Worm (Caenorhabditis elegans) whole organism, L4 larva: ENCODE results near the gene Y75B8A.32.

ENCODE experiments used
- F10B5.3 ChIP-seq: sonication (generic microtip); optimal IDR thresholded peaks from 2 replicates; lab custom pipeline; 2016; ENCODE audit warnings: mild to moderate bottlenecking, missing genetic modification characterization, missing compliant biosample characterization
- F26F4.8 ChIP-seq: fragments of 200-800 bp; sonication (Bioruptor generic); conservative IDR thresholded peaks from 2 replicates; pipeline ENCODE4 v1.3.6; 2022; ENCODE audit warnings: missing genetic modification characterization, missing compliant biosample characterization
- F37D6.2 ChIP-seq: sonication (generic microtip); optimal IDR thresholded peaks from 2 replicates; lab custom pipeline; 2016; ENCODE audit warnings: mild to moderate bottlenecking, missing genetic modification characterization, missing compliant biosample characterization
- T26A8.4 ChIP-seq: fragments of 200-800 bp; sonication (Bioruptor generic); IDR thresholded peaks from 2 replicates; pipeline ENCODE4 v1.3.6; 2022; ENCODE audit warnings: missing genetic modification characterization, missing compliant biosample characterization
- Y48G9A.11 ChIP-seq: fragments of 200-800 bp; sonication (Bioruptor generic); IDR thresholded peaks from 2 replicates; pipeline ENCODE4 v1.3.6; 2022; ENCODE audit warnings: missing genetic modification reagents, missing genetic modification characterization, missing compliant biosample characterization
- Y5F2A.4 ChIP-seq: fragments of 200-800 bp; sonication (Bioruptor generic); optimal IDR thresholded peaks from 2 replicates; lab custom pipeline; 2018; ENCODE audit warnings: mild to moderate bottlenecking, missing genetic modification characterization, missing compliant biosample characterization
- ZK546.5 ChIP-seq, 2 experiments: sonication (generic microtip); optimal IDR thresholded peaks; 2 replicates each; lab custom pipeline; 2017; ENCODE audit warnings: missing biosample characterization in 2 of 2, missing genetic modification characterization in 2 of 2
- aha-1 ChIP-seq: fragments of 150-350 bp; peaks from one replicate; lab custom pipeline; 2014; ENCODE audit warnings: missing biosample characterization, missing genetic modification characterization
- aly-2 ChIP-seq: sonication (generic microtip); optimal IDR thresholded peaks from 2 replicates; lab custom pipeline; 2018; ENCODE audit warnings: missing biosample characterization, missing genetic modification characterization
- ceh-44 ChIP-seq: fragments of 200-800 bp; sonication (Bioruptor generic); IDR thresholded peaks from 2 replicates; pipeline ENCODE4 v1.3.6; 2022; ENCODE audit warnings: missing genetic modification reagents, missing genetic modification characterization, missing compliant biosample characterization
- ceh-62 ChIP-seq: sonication (generic microtip); optimal IDR thresholded peaks from 2 replicates; lab custom pipeline; 2017; ENCODE audit warnings: missing biosample characterization, missing genetic modification characterization
- daf-12 ChIP-seq: fragments of 150-350 bp; optimal IDR thresholded peaks from 2 replicates; lab custom pipeline; 2014; ENCODE audit warnings: missing biosample characterization, missing genetic modification reagents, missing genetic modification characterization
- daf-19 ChIP-seq: fragments of 200-800 bp; sonication (Bioruptor generic); conservative IDR thresholded peaks from 2 replicates; pipeline ENCODE4 v1.3.6; 2022; ENCODE audit warnings: missing genetic modification characterization, missing compliant biosample characterization
- dmd-6 ChIP-seq: fragments of 200-800 bp; sonication (Bioruptor generic); IDR thresholded peaks from 2 replicates; pipeline ENCODE4 v1.3.6; 2022; ENCODE audit warnings: missing genetic modification reagents, missing genetic modification characterization, missing compliant biosample characterization
- dmd-9 ChIP-seq: fragments of 200-800 bp; sonication (Bioruptor generic); IDR thresholded peaks from 2 replicates; pipeline ENCODE4 v1.3.6; 2022; ENCODE audit warnings: missing genetic modification reagents, missing genetic modification characterization, missing compliant biosample characterization
- egl-27 ChIP-seq: sonication (generic microtip); optimal IDR thresholded peaks from 3 replicates; lab custom pipeline; 2017; ENCODE audit warnings: missing biosample characterization, missing genetic modification reagents, missing genetic modification characterization
- egl-43 ChIP-seq: fragments of 200-800 bp; sonication (Bioruptor generic); IDR thresholded peaks from 2 replicates; pipeline ENCODE4 v1.3.6; 2022; ENCODE audit warnings: missing genetic modification reagents, missing genetic modification characterization, missing compliant biosample characterization
- fos-1 ChIP-seq: fragments of 150-350 bp; optimal IDR thresholded peaks from 2 replicates; lab custom pipeline; 2014; ENCODE audit warnings: missing biosample characterization, missing genetic modification characterization
- hlh-11 ChIP-seq: fragments of 200-800 bp; sonication (Bioruptor generic); optimal IDR thresholded peaks from 2 replicates; lab custom pipeline; 2018; ENCODE audit warnings: mild to moderate bottlenecking, missing genetic modification characterization, missing compliant biosample characterization
- hlh-30 ChIP-seq: sonication (generic microtip); optimal IDR thresholded peaks from 2 replicates; lab custom pipeline; 2017; ENCODE audit warnings: antibody characterized with exemption, mild to moderate bottlenecking, missing genetic modification characterization, missing compliant biosample characterization; ENCODE audit not compliant: insufficient read depth
- hmg-1.1 ChIP-seq: fragments of 200-800 bp; sonication (Bioruptor generic); IDR thresholded peaks from 2 replicates; pipeline ENCODE4 v1.3.6; 2022; ENCODE audit warnings: missing genetic modification reagents, missing genetic modification characterization, missing compliant biosample characterization
- jun-1 ChIP-seq: fragments of 150-350 bp; optimal IDR thresholded peaks from 2 replicates; lab custom pipeline; 2014; ENCODE audit warnings: missing biosample characterization, missing genetic modification reagents, missing genetic modification characterization
- lin-1 ChIP-seq: fragments of 200-800 bp; sonication (Bioruptor generic); IDR thresholded peaks from 2 replicates; pipeline ENCODE4 v1.3.6; 2022; ENCODE audit warnings: missing genetic modification reagents, missing genetic modification characterization, missing compliant biosample characterization
- lin-13 ChIP-seq: fragments of 150-350 bp; optimal IDR thresholded peaks from 2 replicates; lab custom pipeline; 2014; ENCODE audit warnings: missing biosample characterization, missing genetic modification reagents, missing genetic modification characterization
- lin-15B ChIP-seq: fragments of 150-350 bp; sonication (generic microtip); optimal IDR thresholded peaks from 3 replicates; lab custom pipeline; 2014; ENCODE audit warnings: missing biosample characterization, missing genetic modification characterization
- lin-29 ChIP-seq: fragments of 200-800 bp; sonication (Bioruptor generic); IDR thresholded peaks from 2 replicates; pipeline ENCODE4 v1.3.6; 2022; ENCODE audit warnings: missing genetic modification reagents, missing genetic modification characterization, missing compliant biosample characterization
- lir-3 ChIP-seq: sonication (generic microtip); optimal IDR thresholded peaks from 2 replicates; lab custom pipeline; 2016; ENCODE audit warnings: mild to moderate bottlenecking, missing genetic modification characterization, missing compliant biosample characterization
- mdt-29 ChIP-seq: fragments of 200-800 bp; sonication (Bioruptor generic); IDR thresholded peaks from 2 replicates; pipeline ENCODE4 v1.3.6; 2022; ENCODE audit warnings: missing genetic modification reagents, missing genetic modification characterization, missing compliant biosample characterization
- mxl-3 ChIP-seq: fragments of 200-800 bp; sonication (Bioruptor generic); optimal IDR thresholded peaks from 2 replicates; lab custom pipeline; 2018; ENCODE audit warnings: mild to moderate bottlenecking, missing genetic modification characterization, missing compliant biosample characterization
- nhr-102 ChIP-seq: sonication (generic microtip); optimal IDR thresholded peaks from 2 replicates; lab custom pipeline; 2016; ENCODE audit warnings: mild to moderate bottlenecking, missing genetic modification characterization, moderate library complexity, missing compliant biosample characterization
- nhr-11 ChIP-seq: fragments of 150-350 bp; optimal IDR thresholded peaks from 2 replicates; lab custom pipeline; 2014; ENCODE audit warnings: missing biosample characterization, missing genetic modification characterization
- nhr-25 ChIP-seq: sonication (generic microtip); optimal IDR thresholded peaks from 2 replicates; lab custom pipeline; 2017; ENCODE audit warnings: missing genetic modification characterization, mild to moderate bottlenecking, missing compliant biosample characterization, antibody characterized with exemption, moderate library complexity, borderline replicate concordance; ENCODE audit not compliant: insufficient read depth
- nhr-42 ChIP-seq: fragments of 200-800 bp; sonication (Bioruptor generic); IDR thresholded peaks from 2 replicates; pipeline ENCODE4 v1.3.6; 2022; ENCODE audit warnings: missing genetic modification characterization, missing compliant biosample characterization
- nhr-48 ChIP-seq: sonication (generic microtip); optimal IDR thresholded peaks from 2 replicates; lab custom pipeline; 2016; ENCODE audit warnings: mild to moderate bottlenecking, missing genetic modification characterization, missing compliant biosample characterization
- nhr-76 ChIP-seq: fragments of 150-350 bp; optimal IDR thresholded peaks from 2 replicates; lab custom pipeline; 2014; ENCODE audit warnings: missing biosample characterization, missing genetic modification characterization
- nhr-77 ChIP-seq: fragments of 150-350 bp; optimal IDR thresholded peaks from 2 replicates; lab custom pipeline; 2014; ENCODE audit warnings: missing biosample characterization, missing genetic modification characterization
- pha-4 ChIP-seq, 2 experiments: fragments of 150-350 bp in 1 of 2; fragments of 200-800 bp in 1 of 2; sonication (Bioruptor generic) in 1 of 2; IDR thresholded peaks in 1 of 2; optimal IDR thresholded peaks in 1 of 2; 2 replicates each; pipeline versions ENCODE4 v1.3.6 to Lab custom; 2014 to 2022; ENCODE audit warnings: missing genetic modification characterization in 2 of 2, missing genetic modification reagents in 2 of 2, missing biosample characterization in 1 of 2, missing compliant biosample characterization in 1 of 2
- php-3 ChIP-seq: fragments of 200-800 bp; sonication (Bioruptor generic); IDR thresholded peaks from 2 replicates; pipeline ENCODE4 v1.3.6; 2022; ENCODE audit warnings: missing genetic modification reagents, missing genetic modification characterization, missing compliant biosample characterization
- pqm-1 ChIP-seq: sonication (generic microtip); optimal IDR thresholded peaks from 2 replicates; lab custom pipeline; 2017; ENCODE audit warnings: missing biosample characterization, missing genetic modification characterization
- set-16 ChIP-seq: fragments of 200-800 bp; sonication (Bioruptor generic); IDR thresholded peaks from 2 replicates; pipeline ENCODE4 v1.3.6; 2022; ENCODE audit warnings: missing genetic modification reagents, missing genetic modification characterization, missing compliant biosample characterization
- skn-1 ChIP-seq: fragments of 150-350 bp; optimal IDR thresholded peaks from 2 replicates; lab custom pipeline; 2014; ENCODE audit warnings: missing biosample characterization, missing genetic modification characterization
- snpc-1.2 ChIP-seq: fragments of 200-800 bp; sonication (Bioruptor generic); IDR thresholded peaks from 2 replicates; pipeline ENCODE4 v1.3.6; 2022; ENCODE audit warnings: missing genetic modification reagents, missing genetic modification characterization, missing compliant biosample characterization
- snpc-4 ChIP-seq: fragments of 150-350 bp; optimal IDR thresholded peaks from 2 replicates; lab custom pipeline; 2014; ENCODE audit warnings: missing biosample characterization, missing genetic modification characterization
- spr-1 ChIP-seq: sonication (generic microtip); optimal IDR thresholded peaks from 2 replicates; lab custom pipeline; 2016; ENCODE audit warnings: mild to moderate bottlenecking, missing genetic modification characterization, missing compliant biosample characterization
- tag-97 ChIP-seq: fragments of 200-800 bp; sonication (Bioruptor generic); IDR thresholded peaks from 2 replicates; pipeline ENCODE4 v1.3.6; 2022; ENCODE audit warnings: missing genetic modification characterization, missing compliant biosample characterization
- tra-1 ChIP-seq: fragments of 200-800 bp; sonication (Bioruptor generic); IDR thresholded peaks from 2 replicates; pipeline ENCODE4 v1.3.6; 2022; ENCODE audit warnings: missing genetic modification reagents, missing genetic modification characterization, missing compliant biosample characterization
- vab-7 ChIP-seq: fragments of 200-800 bp; sonication (Bioruptor generic); IDR thresholded peaks from 2 replicates; pipeline ENCODE4 v1.3.6; 2022; ENCODE audit warnings: missing genetic modification reagents, missing genetic modification characterization, missing compliant biosample characterization
- zfp-3 ChIP-seq: fragments of 200-800 bp; sonication (Bioruptor generic); conservative IDR thresholded peaks from 2 replicates; pipeline ENCODE4 v1.3.6; 2022; ENCODE audit warnings: missing genetic modification reagents, missing genetic modification characterization, missing compliant biosample characterization
- zip-11 ChIP-seq: fragments of 200-800 bp; sonication (Bioruptor generic); IDR thresholded peaks from 2 replicates; pipeline ENCODE4 v1.3.6; 2022; ENCODE audit warnings: missing genetic modification characterization, missing compliant biosample characterization
- ztf-7 ChIP-seq: fragments of 150-350 bp; optimal IDR thresholded peaks from 2 replicates; lab custom pipeline; 2014; ENCODE audit warnings: missing biosample characterization, missing genetic modification characterization

The Y75B8A.32 gene

DNA sequence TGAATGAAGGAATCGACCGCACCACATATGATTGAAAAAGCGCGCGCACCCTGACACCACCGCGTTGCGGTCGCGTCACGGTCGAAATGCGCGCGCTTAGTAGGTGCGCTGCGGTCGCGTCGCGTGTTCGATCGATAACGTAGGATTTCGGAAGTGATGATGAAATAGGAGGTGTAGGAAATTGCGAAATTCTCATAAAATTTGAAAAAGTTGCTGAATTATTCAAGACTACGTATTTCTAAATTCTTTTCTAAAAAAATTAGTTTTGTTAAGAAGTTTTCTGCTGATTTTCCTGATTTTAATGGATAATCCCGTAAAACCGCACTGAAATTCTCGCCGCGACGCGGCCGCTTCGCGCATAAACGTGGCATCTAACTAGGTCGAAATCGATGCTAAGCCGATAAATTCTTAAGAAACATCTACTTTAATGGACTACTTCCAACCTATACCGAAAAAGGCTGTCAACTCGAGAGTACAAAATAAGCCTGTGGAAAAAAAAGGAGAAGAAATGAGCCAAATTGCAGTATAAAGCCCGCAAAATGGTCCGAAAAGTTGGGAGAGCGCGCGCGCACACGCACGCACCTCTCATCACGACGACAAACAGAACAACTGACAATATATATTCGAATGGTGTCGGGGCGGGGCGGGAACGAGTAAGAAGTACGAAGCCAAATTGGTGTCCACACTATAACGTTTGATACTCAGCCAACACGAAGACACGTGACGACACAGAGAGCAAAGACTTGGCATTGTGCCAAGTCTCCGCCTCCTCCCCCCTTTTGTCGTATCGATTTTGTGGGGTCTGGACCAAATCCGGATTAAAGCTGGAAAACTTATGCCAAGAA lies 10.3 kb upstream of the Y75B8A.32 start, which contains the start of gene his-72 (continued):
- no peak for TF ChIP-seq pqm-1
- TF ChIP-seq aha-1 (tag; lab: Kevin White, UChicago): peak; percentile 81
- TF ChIP-seq nhr-77 (tag; lab: Kevin White, UChicago): no peak
- 0 out of 2 replicates have a peak, but pooled peaks have one; percentile 21 for TF ChIP-seq snpc-1.2 (GFP tag; lab: Robert Waterston, UW)
- peak; percentile 44; the same call in 1 of the 2 replicates for TF ChIP-seq dmd-6 (GFP tag; lab: Robert Waterston, UW)
- TF ChIP-seq spr-1: no peak
- TF ChIP-seq nhr-102 (tag; lab: Kevin White, UChicago): no peak
- TF ChIP-seq jun-1: no peak
- TF ChIP-seq fos-1 (tag; lab: Kevin White, UChicago): no peak
- no peak for TF ChIP-seq Y5F2A.4
- TF ChIP-seq dmd-9: no peak
- no peak for TF ChIP-seq egl-27 (tag; lab: Kevin White, UChicago)
- TF ChIP-seq zip-11: no peak
- TF ChIP-seq lin-13: peak; percentile 20
- peak; percentile 21 for TF ChIP-seq nhr-11 (tag; lab: Kevin White, UChicago)
- no peak for TF ChIP-seq zfp-3 (GFP tag; lab: Robert Waterston, UW)
- peak; percentile 33 for TF ChIP-seq hlh-11 (tag; lab: Kevin White, UChicago)
- 0 out of 2 replicates have a peak, but pooled peaks have one; percentile 19 for TF ChIP-seq mdt-29 (GFP tag; lab: Robert Waterston, UW)
- peak; percentile 40; the same call in 1 of the 2 replicates for TF ChIP-seq T26A8.4 (GFP tag; lab: Robert Waterston, UW)
- no peak for TF ChIP-seq nhr-48 (tag; lab: Kevin White, UChicago)
- TF ChIP-seq nhr-25 (tag; lab: Kevin White, UChicago): no peak
- TF ChIP-seq lir-3 (tag; lab: Kevin White, UChicago): no peak
- TF ChIP-seq skn-1 (tag; lab: Kevin White, UChicago): no peak
- TF ChIP-seq tag-97 (GFP tag; lab: Robert Waterston, UW): no peak
- no peak for TF ChIP-seq daf-19
- no peak for TF ChIP-seq daf-12 (tag; lab: Kevin White, UChicago)
- no peak for TF ChIP-seq ceh-44 (GFP tag; lab: Robert Waterston, UW)
- TF ChIP-seq php-3 (GFP tag; lab: Robert Waterston, UW): no peak
- TF ChIP-seq pha-4 (GFP tag; IDR thresholded peaks at IDR 0.05; lab: Robert Waterston, UW): no peak; the same call in 1 of the 2 replicates
- no peak for TF ChIP-seq pha-4 (tag; optimal IDR thresholded peaks at IDR 0.05; lab: Kevin White, UChicago)
- no peak for TF ChIP-seq F10B5.3
- TF ChIP-seq mxl-3 (GFP tag; lab: Kevin White, UChicago): peak; percentile 40
- peak; percentile 58 for TF ChIP-seq hlh-30
- no peak for TF ChIP-seq lin-29
- TF ChIP-seq nhr-42 (GFP tag; lab: Robert Waterston, UW): no peak
- TF ChIP-seq lin-15B (tag; lab: Kevin White, UChicago): no peak
- no peak for TF ChIP-seq F37D6.2 (tag; lab: Kevin White, UChicago)
- TF ChIP-seq lin-1: no peak
- TF ChIP-seq aly-2 (tag; lab: Kevin White, UChicago): no peak
- TF ChIP-seq egl-43 (GFP tag; lab: Robert Waterston, UW): peak; percentile 64; the same call in 1 of the 2 replicates
- TF ChIP-seq F26F4.8 (GFP tag; lab: Robert Waterston, UW): no peak
- peak; percentile 46; the same call in 1 of the 2 replicates for TF ChIP-seq hmg-1.1 (GFP tag; lab: Robert Waterston, UW)
- TF ChIP-seq snpc-4 (tag; lab: Kevin White, UChicago): no peak
- no peak for TF ChIP-seq Y48G9A.11 (GFP tag; lab: Robert Waterston, UW)
- no peak for TF ChIP-seq nhr-76
- no peak for TF ChIP-seq ZK546.5 (tag; optimal IDR thresholded peaks at IDR 0.05; lab: Kevin White, UChicago)
- no peak for TF ChIP-seq ztf-7 (tag; lab: Kevin White, UChicago)
- no peak for TF ChIP-seq tra-1 (GFP tag; lab: Robert Waterston, UW)
- TF ChIP-seq set-16: no peak
- TF ChIP-seq ceh-62 (tag; lab: Kevin White, UChicago): no peak
- no peak for TF ChIP-seq vab-7
